Worm (Caenorhabditis elegans): Measurements from ENCODE around the gene acr-18.

The acr-18 gene

DNA sequence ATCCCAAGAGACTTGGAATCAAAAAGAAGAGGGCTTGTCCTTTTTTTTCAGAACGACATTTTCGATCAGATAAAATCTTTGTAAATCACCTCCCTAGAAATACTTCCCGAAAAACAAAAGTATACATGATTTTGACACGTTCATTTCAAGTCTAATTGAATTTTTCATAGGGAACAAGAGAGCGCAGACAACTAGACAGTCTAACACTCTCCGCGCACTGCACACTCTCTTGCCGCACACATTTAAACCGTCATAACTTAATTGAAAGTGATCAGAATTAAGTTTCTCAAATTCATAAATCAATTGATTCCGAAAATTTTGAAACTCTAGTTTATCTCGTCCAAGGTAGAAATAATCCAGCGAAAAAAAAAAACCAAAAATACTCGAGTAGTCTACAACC is 782 bp upstream of the acr-18 start:
- TF ChIP-seq nhr-12 (tag; optimal IDR thresholded peaks at IDR 0.05), result no peak
- TF ChIP-seq sptf-1 (tag; optimal IDR thresholded peaks at IDR 0.05), result no peak
- TF ChIP-seq nhr-28 (tag; optimal IDR thresholded peaks at IDR 0.05), result no peak
- no peak for TF ChIP-seq ceh-43 (GFP tag; optimal IDR thresholded peaks at IDR 0.05)
- no peak for TF ChIP-seq lin-32 (GFP tag; optimal IDR thresholded peaks at IDR 0.05)
- no peak for TF ChIP-seq lin-13 (tag; optimal IDR thresholded peaks at IDR 0.05)
- TF ChIP-seq sem-2 (GFP tag; optimal IDR thresholded peaks at IDR 0.05), result no peak
- no peak for TF ChIP-seq cnd-1 (tag; optimal IDR thresholded peaks at IDR 0.05)
- no peak for TF ChIP-seq lsy-2 (tag; optimal IDR thresholded peaks at IDR 0.05)
- no peak for TF ChIP-seq ceh-83 (GFP tag; optimal IDR thresholded peaks at IDR 0.05)
- TF ChIP-seq zip-8 (tag; optimal IDR thresholded peaks at IDR 0.05), result no peak
- TF ChIP-seq blmp-1 (tag; optimal IDR thresholded peaks at IDR 0.05), result no peak
- TF ChIP-seq nhr-2 (tag; optimal IDR thresholded peaks at IDR 0.05), result no peak

DNA sequence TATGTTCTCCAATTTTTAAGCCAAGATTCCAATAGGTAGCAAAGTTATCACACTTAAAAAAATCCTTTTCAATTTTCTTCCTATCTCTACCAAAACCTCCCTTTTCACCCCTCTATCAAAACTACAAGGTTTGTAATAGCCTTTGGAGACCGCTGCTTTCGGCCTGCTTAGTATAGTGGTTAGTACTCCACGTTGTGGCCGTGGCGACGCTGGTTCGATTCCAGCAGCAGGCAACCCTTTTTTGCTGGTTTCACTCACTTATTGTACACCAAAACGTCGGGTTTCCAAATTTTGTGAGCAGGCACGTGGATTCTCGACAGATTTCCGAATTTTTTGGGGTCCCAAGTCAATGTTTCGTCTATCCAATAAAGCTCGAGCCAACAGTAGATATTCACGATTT is 5.1 kb downstream of the acr-18 start:
- TF ChIP-seq M03D4.4 (tag; optimal IDR thresholded peaks at IDR 0.05) (peak; percentile 55), tbx-8 (GFP tag; optimal IDR thresholded peaks at IDR 0.05) (no peak), snpc-4 (tag; optimal IDR thresholded peaks at IDR 0.05) (no peak), lin-32 (GFP tag; optimal IDR thresholded peaks at IDR 0.05) (peak; percentile 15), nhr-2 (tag; optimal IDR thresholded peaks at IDR 0.05) (no peak), nhr-237 (tag; optimal IDR thresholded peaks at IDR 0.05) (no peak), mls-2 (tag; optimal IDR thresholded peaks at IDR 0.05) (peak; percentile 38), lin-13 (tag; optimal IDR thresholded peaks at IDR 0.05) (no peak), ham-2 (GFP tag; optimal IDR thresholded peaks at IDR 0.05) (peak; percentile 15), sem-2 (GFP tag; optimal IDR thresholded peaks at IDR 0.05) (peak; percentile 27), flh-1 (GFP tag; optimal IDR thresholded peaks at IDR 0.05) (no peak), unc-39 (tag; optimal IDR thresholded peaks at IDR 0.05) (no peak), unc-62 (GFP tag; optimal IDR thresholded peaks at IDR 0.05) (no peak), mep-1 (tag; optimal IDR thresholded peaks at IDR 0.05) (no peak), bed-3 (GFP tag; optimal IDR thresholded peaks at IDR 0.05) (peak; percentile 41), nhr-76 (tag; optimal IDR thresholded peaks at IDR 0.05) (no peak), drap-1 (GFP tag; optimal IDR thresholded peaks at IDR 0.05) (peak; percentile 83), ceh-83 (GFP tag; optimal IDR thresholded peaks at IDR 0.05) (no peak), hlh-1 (tag; optimal IDR thresholded peaks at IDR 0.05) (peak; percentile 18), nhr-12 (tag; optimal IDR thresholded peaks at IDR 0.05) (no peak), cnd-1 (tag; optimal IDR thresholded peaks at IDR 0.05) (peak; percentile 51), sptf-1 (tag; optimal IDR thresholded peaks at IDR 0.05) (peak; percentile 69)

DNA sequence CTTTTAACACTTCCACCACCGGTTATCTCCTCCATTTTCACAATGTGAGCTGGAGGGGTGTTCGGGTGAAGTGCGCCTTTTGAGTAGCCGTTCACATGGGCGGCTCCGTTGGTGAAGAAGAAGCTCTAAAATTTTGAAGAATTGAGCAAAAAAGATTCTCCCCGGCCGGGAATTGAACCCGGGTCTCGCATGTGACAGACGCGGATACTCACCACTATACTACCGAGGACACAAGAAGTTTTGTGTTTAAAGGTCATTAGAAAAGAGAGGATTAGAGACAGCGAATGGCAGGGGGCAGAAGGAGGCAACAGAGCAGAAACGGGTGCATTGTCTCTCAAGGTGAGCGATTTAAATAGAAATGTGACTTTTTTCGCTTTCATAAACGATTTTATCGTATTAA is 7.3 kb downstream of the acr-18 start:
- TF ChIP-seq sptf-1 (tag; optimal IDR thresholded peaks at IDR 0.05) (peak; percentile 93), M03D4.4 (tag; optimal IDR thresholded peaks at IDR 0.05) (peak; percentile 91), elt-3 (tag; optimal IDR thresholded peaks at IDR 0.05) (no peak), mab-5 (tag; optimal IDR thresholded peaks at IDR 0.05) (no peak), unc-62 (GFP tag; optimal IDR thresholded peaks at IDR 0.05) (no peak), nhr-2 (tag; optimal IDR thresholded peaks at IDR 0.05) (no peak), lin-32 (GFP tag; optimal IDR thresholded peaks at IDR 0.05) (peak; percentile 71), lin-13 (tag; optimal IDR thresholded peaks at IDR 0.05) (peak; percentile 6), lsy-2 (tag; optimal IDR thresholded peaks at IDR 0.05) (peak; percentile 19), unc-39 (tag; optimal IDR thresholded peaks at IDR 0.05) (no peak), cnd-1 (tag; optimal IDR thresholded peaks at IDR 0.05) (peak; percentile 85), ham-2 (GFP tag; optimal IDR thresholded peaks at IDR 0.05) (peak; percentile 70), ceh-39 (tag; optimal IDR thresholded peaks at IDR 0.05) (no peak), drap-1 (GFP tag; optimal IDR thresholded peaks at IDR 0.05) (peak; percentile 99), sem-2 (GFP tag; optimal IDR thresholded peaks at IDR 0.05) (peak; percentile 77), hlh-1 (tag; optimal IDR thresholded peaks at IDR 0.05) (peak; percentile 19), ztf-11 (tag; optimal IDR thresholded peaks at IDR 0.05) (peak; percentile 23), blmp-1 (tag; optimal IDR thresholded peaks at IDR 0.05) (no peak), unc-120 (tag; optimal IDR thresholded peaks at IDR 0.05; ENCODE audit: poor library complexity, severe bottlenecking) (peak; percentile 74), ceh-83 (GFP tag; optimal IDR thresholded peaks at IDR 0.05) (peak; percentile 93), tbx-8 (GFP tag; optimal IDR thresholded peaks at IDR 0.05) (peak; percentile 68), ces-1 (GFP tag; optimal IDR thresholded peaks at IDR 0.05) (peak; percentile 30), pha-4 (tag; optimal IDR thresholded peaks at IDR 0.05) (no peak), snpc-4 (tag; optimal IDR thresholded peaks at IDR 0.05) (no peak), zip-8 (tag; optimal IDR thresholded peaks at IDR 0.05) (no peak), mls-2 (tag; optimal IDR thresholded peaks at IDR 0.05) (peak; percentile 91), nhr-12 (tag; optimal IDR thresholded peaks at IDR 0.05) (no peak), ceh-43 (GFP tag; optimal IDR thresholded peaks at IDR 0.05) (peak; percentile 83), nhr-28 (tag; optimal IDR thresholded peaks at IDR 0.05) (peak; percentile 19), bed-3 (GFP tag; optimal IDR thresholded peaks at IDR 0.05) (peak; percentile 68), elt-1 (tag; optimal IDR thresholded peaks at IDR 0.05; ENCODE audit: borderline replicate concordance, insufficient read depth) (no peak), mep-1 (tag; optimal IDR thresholded peaks at IDR 0.05) (no peak), flh-1 (GFP tag; optimal IDR thresholded peaks at IDR 0.05) (peak; percentile 42), nhr-237 (tag; optimal IDR thresholded peaks at IDR 0.05) (no peak), nhr-76 (tag; optimal IDR thresholded peaks at IDR 0.05) (no peak)
